Worm (Caenorhabditis elegans) whole organism, L3 larva: ENCODE data around the gene cht-4.

ENCODE experiments used
- R02D3.7 ChIP-seq: fragments of 150-350 bp; optimal IDR thresholded peaks from 2 replicates; lab custom pipeline; 2014; ENCODE audit warnings: missing biosample characterization, missing genetic modification characterization
- ZK546.5 ChIP-seq: sonication (generic microtip); optimal IDR thresholded peaks from 2 replicates; lab custom pipeline; 2017; ENCODE audit warnings: missing biosample characterization, missing genetic modification characterization
- aly-2 ChIP-seq: fragments of 150-350 bp; optimal IDR thresholded peaks from 2 replicates; lab custom pipeline; 2014; ENCODE audit warnings: missing biosample characterization, missing genetic modification characterization
- ama-1 ChIP-seq: fragments of 150-350 bp; optimal IDR thresholded peaks from 2 replicates; lab custom pipeline; 2018
- ceh-16 ChIP-seq: sonication (generic microtip); optimal IDR thresholded peaks from 2 replicates; lab custom pipeline; 2017; ENCODE audit warnings: missing biosample characterization, missing genetic modification characterization
- ceh-28 ChIP-seq: fragments of 150-350 bp; optimal IDR thresholded peaks from 2 replicates; lab custom pipeline; 2014; ENCODE audit warnings: missing biosample characterization, missing genetic modification reagents, missing genetic modification characterization
- ceh-82 ChIP-seq: fragments of 150-350 bp; optimal IDR thresholded peaks from 2 replicates; lab custom pipeline; 2014; ENCODE audit warnings: missing biosample characterization, missing genetic modification characterization
- ceh-9 ChIP-seq: sonication (generic microtip); optimal IDR thresholded peaks from 2 replicates; lab custom pipeline; 2018; ENCODE audit warnings: missing biosample characterization, missing genetic modification characterization
- daf-12 ChIP-seq: fragments of 150-350 bp; optimal IDR thresholded peaks from 2 replicates; lab custom pipeline; 2014; ENCODE audit warnings: missing biosample characterization, missing genetic modification reagents, missing genetic modification characterization
- egl-27 ChIP-seq: sonication (generic microtip); optimal IDR thresholded peaks from 4 replicates; lab custom pipeline; 2017; ENCODE audit warnings: missing biosample characterization, missing genetic modification reagents, missing genetic modification characterization
- egl-5 ChIP-seq: fragments of 150-350 bp; optimal IDR thresholded peaks from 2 replicates; lab custom pipeline; 2017; ENCODE audit warnings: missing biosample characterization, missing genetic modification reagents, missing genetic modification characterization, inconsistent platforms
- elt-1 ChIP-seq: fragments of 150-350 bp; optimal IDR thresholded peaks from 2 replicates; lab custom pipeline; 2014; ENCODE audit warnings: missing biosample characterization, missing genetic modification characterization
- elt-2 ChIP-seq: sonication (generic microtip); optimal IDR thresholded peaks from 2 replicates; lab custom pipeline; 2016; ENCODE audit warnings: missing genetic modification reagents, mild to moderate bottlenecking, missing genetic modification characterization, missing compliant biosample characterization
- elt-3 ChIP-seq, 3 experiments: fragments of 150-350 bp in 1 of 3; sonication (generic microtip) in 2 of 3; optimal IDR thresholded peaks; 2 replicates in 2 of 3; 4 replicates in 1 of 3; lab custom pipeline; 2014 to 2017; ENCODE audit warnings: missing biosample characterization in 3 of 3, missing genetic modification characterization in 3 of 3
- eor-1 ChIP-seq, 2 experiments: fragments of 150-350 bp; optimal IDR thresholded peaks; 2 replicates each; lab custom pipeline; 2014 to 2018; ENCODE audit warnings: missing biosample characterization in 2 of 2, missing genetic modification characterization in 2 of 2
- fkh-10 ChIP-seq: sonication (generic microtip); optimal IDR thresholded peaks from 2 replicates; lab custom pipeline; 2017; ENCODE audit warnings: missing biosample characterization, missing genetic modification reagents, missing genetic modification characterization
- fkh-2 ChIP-seq: fragments of 150-350 bp; optimal IDR thresholded peaks from 2 replicates; lab custom pipeline; 2014; ENCODE audit warnings: missing biosample characterization, missing genetic modification reagents, missing genetic modification characterization
- fos-1 ChIP-seq: fragments of 150-350 bp; optimal IDR thresholded peaks from 2 replicates; lab custom pipeline; 2014; ENCODE audit warnings: missing biosample characterization, missing genetic modification characterization
- hmg-11 ChIP-seq: sonication (generic microtip); optimal IDR thresholded peaks from 2 replicates; lab custom pipeline; 2016; ENCODE audit warnings: missing genetic modification characterization, missing compliant biosample characterization
- jun-1 ChIP-seq: fragments of 150-350 bp; optimal IDR thresholded peaks from 2 replicates; lab custom pipeline; 2014; ENCODE audit warnings: missing biosample characterization, missing genetic modification reagents, missing genetic modification characterization
- lin-15B ChIP-seq: fragments of 150-350 bp; optimal IDR thresholded peaks from 2 replicates; lab custom pipeline; 2014; ENCODE audit warnings: missing biosample characterization, missing genetic modification characterization
- lin-39 ChIP-seq: fragments of 150-350 bp; optimal IDR thresholded peaks from 2 replicates; lab custom pipeline; 2018; ENCODE audit warnings: missing biosample characterization, missing genetic modification reagents, missing genetic modification characterization
- lsy-12 ChIP-seq: sonication (generic microtip); optimal IDR thresholded peaks from 2 replicates; lab custom pipeline; 2016; ENCODE audit warnings: mild to moderate bottlenecking, missing genetic modification characterization, missing compliant biosample characterization
- mdl-1 ChIP-seq: fragments of 150-350 bp; optimal IDR thresholded peaks from 2 replicates; lab custom pipeline; 2014; ENCODE audit warnings: missing biosample characterization, missing genetic modification characterization
- mml-1 ChIP-seq: fragments of 150-350 bp; sonication (generic microtip); optimal IDR thresholded peaks from 3 replicates; lab custom pipeline; 2014; ENCODE audit warnings: missing biosample characterization, missing genetic modification characterization
- nfya-1 ChIP-seq: sonication (generic microtip); optimal IDR thresholded peaks from 2 replicates; lab custom pipeline; 2017; ENCODE audit warnings: missing genetic modification characterization, mild to moderate bottlenecking, missing compliant biosample characterization, antibody characterized with exemption, moderate library complexity; ENCODE audit not compliant: insufficient read depth
- nhr-11 ChIP-seq: fragments of 150-350 bp; optimal IDR thresholded peaks from 2 replicates; lab custom pipeline; 2014; ENCODE audit warnings: missing biosample characterization, missing genetic modification characterization
- nhr-12 ChIP-seq: fragments of 150-350 bp; optimal IDR thresholded peaks from 2 replicates; lab custom pipeline; 2014; ENCODE audit warnings: missing biosample characterization, missing genetic modification characterization
- nhr-23 ChIP-seq: fragments of 150-350 bp; optimal IDR thresholded peaks from 2 replicates; lab custom pipeline; 2014; ENCODE audit warnings: missing biosample characterization, missing genetic modification reagents, missing genetic modification characterization
- nhr-237 ChIP-seq: fragments of 150-350 bp; optimal IDR thresholded peaks from 2 replicates; lab custom pipeline; 2014; ENCODE audit warnings: missing biosample characterization, missing genetic modification characterization
- nhr-25 ChIP-seq: sonication (generic microtip); optimal IDR thresholded peaks from 2 replicates; lab custom pipeline; 2017; ENCODE audit warnings: missing biosample characterization, missing genetic modification characterization
- nhr-28 ChIP-seq: fragments of 150-350 bp; optimal IDR thresholded peaks from 2 replicates; lab custom pipeline; 2014; ENCODE audit warnings: missing biosample characterization, missing genetic modification characterization
- nhr-43 ChIP-seq: sonication (generic microtip); optimal IDR thresholded peaks from 2 replicates; lab custom pipeline; 2016; ENCODE audit warnings: mild to moderate bottlenecking, missing genetic modification characterization, missing compliant biosample characterization; ENCODE audit not compliant: poor library complexity, severe bottlenecking
- nhr-67 ChIP-seq: fragments of 150-350 bp; optimal IDR thresholded peaks from 2 replicates; lab custom pipeline; 2014; ENCODE audit warnings: missing biosample characterization, missing genetic modification characterization
- nhr-76 ChIP-seq: fragments of 150-350 bp; sonication (generic microtip); optimal IDR thresholded peaks from 5 replicates; lab custom pipeline; 2014; ENCODE audit warnings: missing biosample characterization, missing genetic modification characterization
- nhr-77 ChIP-seq: fragments of 150-350 bp; optimal IDR thresholded peaks from 2 replicates; lab custom pipeline; 2014; ENCODE audit warnings: missing biosample characterization, missing genetic modification characterization
- pha-4 ChIP-seq: fragments of 150-350 bp; optimal IDR thresholded peaks from 2 replicates; lab custom pipeline; 2014; ENCODE audit warnings: missing biosample characterization, missing genetic modification reagents, missing genetic modification characterization
- pqm-1 ChIP-seq: fragments of 150-350 bp; optimal IDR thresholded peaks from 2 replicates; lab custom pipeline; 2017; ENCODE audit warnings: missing biosample characterization, missing genetic modification characterization, inconsistent platforms
- sea-2 ChIP-seq: fragments of 150-350 bp; sonication (generic microtip); optimal IDR thresholded peaks from 4 replicates; lab custom pipeline; 2014; ENCODE audit warnings: missing biosample characterization, missing genetic modification reagents, missing genetic modification characterization
- skn-1 ChIP-seq: fragments of 150-350 bp; optimal IDR thresholded peaks from 2 replicates; lab custom pipeline; 2014; ENCODE audit warnings: missing biosample characterization, missing genetic modification characterization
- snpc-4 ChIP-seq: fragments of 150-350 bp; optimal IDR thresholded peaks from 2 replicates; lab custom pipeline; 2014; ENCODE audit warnings: missing biosample characterization, missing genetic modification characterization
- tbx-2 ChIP-seq: sonication (generic microtip); optimal IDR thresholded peaks from 2 replicates; lab custom pipeline; 2016; ENCODE audit warnings: mild to moderate bottlenecking, missing genetic modification characterization, missing compliant biosample characterization
- unc-39 ChIP-seq: sonication (generic microtip); optimal IDR thresholded peaks from 4 replicates; lab custom pipeline; 2017; ENCODE audit warnings: missing biosample characterization, missing genetic modification characterization
- unc-62 ChIP-seq: fragments of 150-350 bp; sonication (generic microtip); optimal IDR thresholded peaks from 4 replicates; lab custom pipeline; 2014; ENCODE audit warnings: missing biosample characterization, missing genetic modification reagents, missing genetic modification characterization
- zag-1 ChIP-seq: fragments of 150-350 bp; optimal IDR thresholded peaks from 2 replicates; lab custom pipeline; 2014; ENCODE audit warnings: missing biosample characterization, missing genetic modification characterization
- ztf-11 ChIP-seq: fragments of 150-350 bp; optimal IDR thresholded peaks from 2 replicates; lab custom pipeline; 2014; ENCODE audit warnings: missing biosample characterization, missing genetic modification characterization
- ztf-4 ChIP-seq: fragments of 150-350 bp; optimal IDR thresholded peaks from 2 replicates; lab custom pipeline; 2014; ENCODE audit warnings: missing biosample characterization, missing genetic modification characterization

The cht-4 gene

ce11 chrIII:1619442-1619841, 37.8 kb downstream of the cht-4 start, which contains the start of gene hsp-60:
Gene hsp-60 (plus strand): TSS chrIII:1619742.
- no peak for TF ChIP-seq egl-5 (tag; lab: Kevin White, UChicago)

ce11 chrIII:1618915-1619314, 38.4 kb downstream of the cht-4 start, which contains the start of gene Y22D7AL.10:
Gene Y22D7AL.10 (minus strand): TSS chrIII:1618929.
- TF ChIP-seq nhr-77, result peak; percentile 81
- TF ChIP-seq nhr-28, result no peak
- TF ChIP-seq skn-1 (tag; lab: Kevin White, UChicago), result peak; percentile 94
- TF ChIP-seq nhr-76 (tag; lab: Kevin White, UChicago), result peak; percentile 78
- TF ChIP-seq ama-1 (lab: Kevin White, UChicago), result peak; percentile 18
- peak; percentile 83 for TF ChIP-seq unc-62 (GFP tag; lab: Kevin White, UChicago)
- TF ChIP-seq ceh-82 (tag; lab: Kevin White, UChicago), result peak; percentile 86
- peak; percentile 96 for TF ChIP-seq tbx-2 (tag; lab: Kevin White, UChicago)
- peak; percentile 62 for TF ChIP-seq nhr-67 (tag; lab: Kevin White, UChicago)
- TF ChIP-seq nhr-23 (tag; lab: Kevin White, UChicago), result peak; percentile 97
- peak in 1 of 2 experiments; percentile 47 for TF ChIP-seq eor-1 (tag; optimal IDR thresholded peaks at IDR 0.05; lab: Kevin White, UChicago)
- no peak for TF ChIP-seq ceh-9
- peak in 2 of 3 experiments; percentile 4 to 47 for TF ChIP-seq elt-3 (tag; optimal IDR thresholded peaks at IDR 0.05; lab: Kevin White, UChicago)
- peak; percentile 99 for TF ChIP-seq lin-15B
- peak; percentile 77 for TF ChIP-seq fkh-2 (tag; lab: Kevin White, UChicago)
- peak; percentile 86 for TF ChIP-seq zag-1 (tag; lab: Kevin White, UChicago)
- TF ChIP-seq mdl-1 (tag; lab: Kevin White, UChicago), result peak; percentile 54
- peak; percentile 68 for TF ChIP-seq ZK546.5 (tag; lab: Kevin White, UChicago)
- TF ChIP-seq ceh-28 (tag; lab: Kevin White, UChicago), result peak; percentile 95
- TF ChIP-seq nhr-43 (tag; lab: Kevin White, UChicago), result peak; percentile 99
- peak; percentile 79 for TF ChIP-seq snpc-4
- no peak for TF ChIP-seq unc-39
- TF ChIP-seq elt-1 (tag; lab: Kevin White, UChicago), result peak; percentile 71
- peak; percentile 49 for TF ChIP-seq fos-1 (tag; lab: Kevin White, UChicago)
- TF ChIP-seq lsy-12 (tag; lab: Kevin White, UChicago), result peak; percentile 99
- peak; percentile 55 for TF ChIP-seq egl-27 (tag; lab: Kevin White, UChicago)
- peak; percentile 64 for TF ChIP-seq ceh-16 (tag; lab: Kevin White, UChicago)
- TF ChIP-seq nhr-12 (tag; lab: Kevin White, UChicago), result no peak
- no peak for TF ChIP-seq ztf-11
- TF ChIP-seq nhr-237, result no peak
- peak; percentile 89 for TF ChIP-seq R02D3.7 (tag; lab: Kevin White, UChicago)
- TF ChIP-seq pqm-1, result peak; percentile 66
- peak; percentile 54 for TF ChIP-seq daf-12 (tag; lab: Kevin White, UChicago)
- peak; percentile 100 for TF ChIP-seq nfya-1
- peak; percentile 83 for TF ChIP-seq nhr-11 (tag; lab: Kevin White, UChicago)
- peak; percentile 82 for TF ChIP-seq ztf-4 (tag; lab: Kevin White, UChicago)
- TF ChIP-seq pha-4 (tag; lab: Kevin White, UChicago), result peak; percentile 94
- peak; percentile 96 for TF ChIP-seq jun-1
- TF ChIP-seq hmg-11 (tag; lab: Kevin White, UChicago), result peak; percentile 95
- no peak for TF ChIP-seq sea-2 (GFP tag; lab: Kevin White, UChicago)
- TF ChIP-seq fkh-10 (GFP tag; lab: Kevin White, UChicago), result peak; percentile 96
- no peak for TF ChIP-seq mml-1 (tag; lab: Kevin White, UChicago)
- TF ChIP-seq lin-39 (tag; lab: Kevin White, UChicago), result peak; percentile 98
- peak; percentile 94 for TF ChIP-seq nhr-25
- TF ChIP-seq egl-5 (tag; lab: Kevin White, UChicago), result peak; percentile 93
- peak; percentile 90 for TF ChIP-seq aly-2 (tag; lab: Kevin White, UChicago)
- TF ChIP-seq elt-2 (tag; lab: Kevin White, UChicago), result peak; percentile 88
